Worm (Caenorhabditis elegans) whole organism, mixed stage, embryonic: ENCODE measurements around the gene T19C9.8.

Source experiments
- hlh-1 ChIP-seq: fragments of 150-350 bp; optimal IDR thresholded peaks from 2 replicates; lab custom pipeline; 2014; ENCODE audit warnings: missing biosample characterization, missing genetic modification reagents, missing genetic modification characterization
- mls-2 ChIP-seq: sonication (generic microtip); optimal IDR thresholded peaks from 2 replicates; lab custom pipeline; 2016; ENCODE audit warnings: mild to moderate bottlenecking, missing genetic modification characterization, moderate library complexity, missing compliant biosample characterization
- nhr-76 ChIP-seq: sonication (generic microtip); optimal IDR thresholded peaks from 2 replicates; lab custom pipeline; 2017; ENCODE audit warnings: missing biosample characterization, missing genetic modification characterization

- TF ChIP-seq mls-2 (tag; lab: Kevin White, UChicago) (no peak), hlh-1 (tag; lab: Kevin White, UChicago) (no peak), nhr-76 (tag; lab: Kevin White, UChicago) (no peak)
These were observed 1.8 kb downstream of the T19C9.8 start for ce11 chrV:17240579-17241277.
